Fruit fly (Drosophila melanogaster) whole organism: ENCODE measurements around the gene CCHa2.

Experiments
- CG8478 ChIP-seq: fragments of >200 bp; optimal IDR thresholded peaks from 2 replicates; lab custom pipeline; 2018; ENCODE audit warnings: inconsistent platforms
- Dll ChIP-seq: fragments of >200 bp; optimal IDR thresholded peaks from 2 replicates; lab custom pipeline; 2017
- EcR ChIP-seq, 2 experiments: fragments of >200 bp; optimal IDR thresholded peaks; 2 replicates each; lab custom pipeline; 2017; ENCODE audit warnings: missing biosample characterization in 2 of 2, missing genetic modification characterization in 2 of 2, missing genetic modification reagents in 2 of 2
- pan ChIP-seq: fragments of >200 bp; optimal IDR thresholded peaks from 2 replicates; lab custom pipeline; 2017
- psq ChIP-seq: fragments of >200 bp; optimal IDR thresholded peaks from 2 replicates; lab custom pipeline; 2017
- usp ChIP-seq: fragments of >200 bp; optimal IDR thresholded peaks from 2 replicates; lab custom pipeline; 2017; ENCODE audit warnings: missing biosample characterization, missing genetic modification characterization, mixed read lengths

DNA sequence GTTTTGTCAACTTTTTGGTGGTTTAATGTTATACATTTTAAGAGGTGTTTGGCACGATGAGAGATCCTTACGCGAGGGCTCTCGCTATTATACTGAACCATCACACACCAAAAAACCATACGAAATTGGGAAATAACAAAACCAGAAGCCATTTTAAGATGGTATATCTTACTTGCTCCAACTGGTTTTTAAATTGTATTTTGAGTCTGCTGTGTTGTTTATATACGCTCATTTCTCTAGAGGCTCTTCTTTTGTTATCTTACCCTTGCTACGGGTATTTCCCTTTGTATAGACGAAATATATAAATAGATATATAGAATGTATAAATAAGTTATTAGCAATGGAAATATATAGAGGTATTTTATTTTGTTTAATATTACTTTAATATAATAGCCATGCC is 11.9 kb upstream of the CCHa2 start, which contains the start of gene yellow-e2:
- no peak for TF ChIP-seq pan
- TF ChIP-seq psq (lab: Kevin White, UChicago) = no peak
- TF ChIP-seq EcR (GFP tag; optimal IDR thresholded peaks at IDR 0.05; lab: Kevin White, UChicago) = no peak
- TF ChIP-seq Dll (lab: Kevin White, UChicago) = no peak
- TF ChIP-seq CG8478 (lab: Kevin White, UChicago) = no peak
- TF ChIP-seq usp (GFP tag; lab: Kevin White, UChicago) = no peak
